Worm (Caenorhabditis elegans): ENCODE results near the gene Y45F3A.9.
A peak's percentile ranks its signal among the peaks of the same experiment; 100 is the strongest.

Y45F3A.9 gene

ce11 chrIII:10605049-10605448 lies 10.1 kb upstream of the Y45F3A.9 start, which contains the start of gene rabx-5:
Gene rabx-5 (plus strand): TSS chrIII:10605349.
- TF ChIP-seq ztf-4 (tag; optimal IDR thresholded peaks at IDR 0.05): no peak
- no peak for TF ChIP-seq skn-1 (tag; optimal IDR thresholded peaks at IDR 0.05)
- no peak for TF ChIP-seq blmp-1 (tag; optimal IDR thresholded peaks at IDR 0.05)
- no peak for TF ChIP-seq egl-13 (tag; optimal IDR thresholded peaks at IDR 0.05)

DNA sequence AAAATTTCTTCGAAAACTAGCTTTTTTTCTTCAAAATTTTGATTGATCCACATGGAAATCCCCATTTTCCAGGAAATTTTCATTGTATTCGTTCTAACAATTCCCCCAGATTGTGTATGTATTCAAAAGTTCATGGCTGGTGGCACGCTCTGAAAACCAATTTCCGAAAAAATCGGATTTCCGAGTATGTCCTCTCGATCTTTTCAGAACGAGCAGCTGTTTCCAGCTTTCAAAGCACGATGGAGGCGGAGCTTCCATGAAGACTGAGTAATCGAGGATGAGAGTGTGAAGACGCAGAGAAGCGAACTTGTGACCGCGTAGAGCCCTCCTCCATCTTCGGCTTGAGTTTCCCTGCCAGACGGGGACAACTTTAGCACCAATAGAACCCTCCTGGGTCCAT lies 9.4 kb upstream of the Y45F3A.9 start:
- TF ChIP-seq efl-3 (GFP tag; optimal IDR thresholded peaks at IDR 0.05): no peak
- peak; percentile 72 for TF ChIP-seq nhr-71 (tag; optimal IDR thresholded peaks at IDR 0.05)
- no peak for TF ChIP-seq grh-1 (GFP tag; IDR thresholded peaks at IDR 0.05)
- TF ChIP-seq fkh-8 (tag; optimal IDR thresholded peaks at IDR 0.05): peak; percentile 98
- TF ChIP-seq mef-2 (tag; optimal IDR thresholded peaks at IDR 0.05): peak; percentile 24
- no peak for TF ChIP-seq vab-15 (tag; optimal IDR thresholded peaks at IDR 0.05)
- TF ChIP-seq nhr-47 (tag; optimal IDR thresholded peaks at IDR 0.05): peak; percentile 65
- peak; percentile 4 for TF ChIP-seq F16B12.6 (tag; optimal IDR thresholded peaks at IDR 0.05)
- peak; percentile 26 for TF ChIP-seq lin-14 (GFP tag; optimal IDR thresholded peaks at IDR 0.05)
- peak; percentile 51 for TF ChIP-seq dsc-1 (tag; optimal IDR thresholded peaks at IDR 0.05)
- peak; percentile 13 for TF ChIP-seq swsn-7 (tag; optimal IDR thresholded peaks at IDR 0.05)

ce11 chrIII:10603248-10603647 lies 8.3 kb upstream of the Y45F3A.9 start, which contains the start of gene Y39A1A.2:
Gene Y39A1A.2 (minus strand): TSS chrIII:10603566.
- TF ChIP-seq mef-2 (tag; optimal IDR thresholded peaks at IDR 0.05) (no peak), lin-15B (tag; optimal IDR thresholded peaks at IDR 0.05) (no peak), lsy-2 (tag; optimal IDR thresholded peaks at IDR 0.05) (no peak), swsn-7 (tag; optimal IDR thresholded peaks at IDR 0.05) (no peak), dsc-1 (tag; optimal IDR thresholded peaks at IDR 0.05) (no peak), nhr-20 (tag; optimal IDR thresholded peaks at IDR 0.05) (no peak), C34B4.2 (tag; optimal IDR thresholded peaks at IDR 0.05) (no peak), nhr-71 (tag; optimal IDR thresholded peaks at IDR 0.05) (no peak), ceh-88 (GFP tag; IDR thresholded peaks at IDR 0.05) (no peak), zag-1 (tag; optimal IDR thresholded peaks at IDR 0.05) (no peak), lin-14 (GFP tag; optimal IDR thresholded peaks at IDR 0.05) (no peak), ces-1 (GFP tag; optimal IDR thresholded peaks at IDR 0.05) (no peak), nhr-76 (tag; optimal IDR thresholded peaks at IDR 0.05) (no peak), C04F5.9 (tag; optimal IDR thresholded peaks at IDR 0.05) (no peak), elt-2 (tag; optimal IDR thresholded peaks at IDR 0.05) (no peak)

DNA sequence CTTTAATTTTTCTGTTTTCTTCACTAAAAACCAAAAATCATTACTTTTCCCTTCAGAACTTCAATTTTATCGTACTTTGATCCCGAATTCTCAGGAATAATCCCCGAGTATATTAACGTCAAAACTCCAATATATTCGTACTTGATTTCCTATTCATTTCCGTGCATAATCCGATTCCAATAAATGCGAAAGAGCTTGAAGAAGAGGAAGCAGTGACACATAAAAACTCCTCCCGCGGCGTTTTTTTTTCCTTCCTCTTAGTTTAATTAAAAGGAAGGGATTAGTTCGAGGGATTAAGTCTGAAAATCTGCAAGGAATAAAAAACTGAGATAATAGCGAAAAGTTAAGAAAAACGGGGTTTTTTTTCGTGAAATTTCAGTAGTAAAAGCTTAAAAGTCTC lies 5.9 kb upstream of the Y45F3A.9 start:
- TF ChIP-seq lin-39 (tag; optimal IDR thresholded peaks at IDR 0.05) (no peak), isw-1 (GFP tag; IDR thresholded peaks at IDR 0.05) (no peak), C34B4.2 (tag; optimal IDR thresholded peaks at IDR 0.05) (no peak), lir-3 (tag; optimal IDR thresholded peaks at IDR 0.05; ENCODE audit: poor library complexity) (no peak), nhr-12 (tag; optimal IDR thresholded peaks at IDR 0.05) (no peak), ceh-63 (GFP tag; optimal IDR thresholded peaks at IDR 0.05) (no peak), fos-1 (tag; optimal IDR thresholded peaks at IDR 0.05) (no peak), nhr-11 (tag; optimal IDR thresholded peaks at IDR 0.05) (no peak), nhr-19 (GFP tag; conservative IDR thresholded peaks at IDR 0.05) (no peak), ztf-4 (tag; optimal IDR thresholded peaks at IDR 0.05) (no peak), vab-15 (tag; optimal IDR thresholded peaks at IDR 0.05) (no peak), Y116A8C.19 (tag; optimal IDR thresholded peaks at IDR 0.05; ENCODE audit: borderline replicate concordance) (no peak), blmp-1 (tag; optimal IDR thresholded peaks at IDR 0.05) (no peak), elt-3 (tag; optimal IDR thresholded peaks at IDR 0.05) (no peak), swsn-7 (tag; optimal IDR thresholded peaks at IDR 0.05) (peak; percentile 20), pqm-1 (tag; optimal IDR thresholded peaks at IDR 0.05) (no peak), nhr-28 (tag; optimal IDR thresholded peaks at IDR 0.05) (no peak), aly-2 (tag; optimal IDR thresholded peaks at IDR 0.05) (no peak), mep-1 (tag; optimal IDR thresholded peaks at IDR 0.05) (no peak), mab-9 (GFP tag; IDR thresholded peaks at IDR 0.05) (no peak), hlh-17 (GFP tag; optimal IDR thresholded peaks at IDR 0.05; ENCODE audit: borderline replicate concordance) (no peak), C04F5.9 (tag; optimal IDR thresholded peaks at IDR 0.05) (no peak), ets-5 (GFP tag; IDR thresholded peaks at IDR 0.05) (no peak), unc-86 (tag; optimal IDR thresholded peaks at IDR 0.05) (no peak), fkh-10 (GFP tag; optimal IDR thresholded peaks at IDR 0.05) (no peak), ceh-82 (tag; optimal IDR thresholded peaks at IDR 0.05) (no peak), efl-3 (GFP tag; optimal IDR thresholded peaks at IDR 0.05) (no peak), elt-2 (tag; optimal IDR thresholded peaks at IDR 0.05) (no peak), fkh-8 (tag; optimal IDR thresholded peaks at IDR 0.05) (peak; percentile 84), egl-13 (tag; optimal IDR thresholded peaks at IDR 0.05) (peak; percentile 58), grh-1 (GFP tag; IDR thresholded peaks at IDR 0.05) (no peak), zag-1 (tag; optimal IDR thresholded peaks at IDR 0.05) (no peak), unc-62 (GFP tag; optimal IDR thresholded peaks at IDR 0.05) (no peak)

Data from whole organism, L1 larva.